Fruit fly (Drosophila melanogaster) whole organism, adult: Measurements from ENCODE around the gene CG44002.

Experiments used
- CG12768 ChIP-seq: fragments of 200-800 bp; sonication (Bioruptor generic); optimal IDR thresholded peaks from 2 replicates; lab custom pipeline; 2017; ENCODE audit warnings: missing biosample characterization, missing genetic modification characterization, mild to moderate bottlenecking, moderate library complexity, missing genetic modification reagents
- CG1620 ChIP-seq: fragments of 200-800 bp; sonication (Bioruptor generic); optimal IDR thresholded peaks from 2 replicates; lab custom pipeline; 2016; ENCODE audit warnings: missing biosample characterization, missing genetic modification characterization
- CG33017 ChIP-seq: fragments of 200-800 bp; sonication (Bioruptor generic); optimal IDR thresholded peaks from 2 replicates; lab custom pipeline; 2018; ENCODE audit warnings: missing biosample characterization, mild to moderate bottlenecking, missing genetic modification characterization, moderate library complexity
- Hr96 ChIP-seq: fragments of 200-800 bp; sonication (Bioruptor generic); optimal IDR thresholded peaks from 2 replicates; lab custom pipeline; 2016; ENCODE audit warnings: missing biosample characterization, missing genetic modification characterization
- cic ChIP-seq: fragments of 200-800 bp; sonication (Bioruptor generic); optimal IDR thresholded peaks from 2 replicates; lab custom pipeline; 2017; ENCODE audit warnings: missing biosample characterization, mild to moderate bottlenecking, missing genetic modification characterization, moderate library complexity
- cnc ChIP-seq, 2 experiments: fragments of >200 bp; optimal IDR thresholded peaks; 2 replicates each; lab custom pipeline; 2017

- no peak for TF ChIP-seq CG1620 (GFP tag; lab: Kevin White, UChicago)
- TF ChIP-seq cic (GFP tag; lab: Kevin White, UChicago), result no peak
- TF ChIP-seq CG12768, result no peak
- no peak for TF ChIP-seq cnc (optimal IDR thresholded peaks at IDR 0.05; lab: Kevin White, UChicago)
- no peak for TF ChIP-seq CG33017 (tag; lab: Kevin White, UChicago)
- no peak for TF ChIP-seq Hr96 (GFP tag; lab: Kevin White, UChicago)
Observed at dm6 chr2L:3123562-3124345, 47.1 kb downstream of the CG44002 start.
